Fruit fly (Drosophila melanogaster): ENCODE results near the gene aux.
"Not testable (repeated sequence)": the region's sequence is repeated elsewhere in the genome, so short reads cannot be mapped to it uniquely, and the experiment has no call there.

The aux gene

dm6 chr3R:4211483-4211882 lies at the start of gene aux:
aux (plus strand) TSS chr3R:4211783.
- TF ChIP-seq OdsH (GFP tag; optimal IDR thresholded peaks at IDR 0.05); sage (GFP tag; optimal IDR thresholded peaks at IDR 0.05); dsf (GFP tag; optimal IDR thresholded peaks at IDR 0.05; ENCODE audit: borderline replicate concordance): not testable (repeated sequence)

dm6 chr3R:4162135-4162534 lies 49.4 kb upstream of the aux start, which contains the start of gene CG40198:
CG40198 (minus strand) TSS chr3R:4162235.
- TF ChIP-seq h (GFP tag; optimal IDR thresholded peaks at IDR 0.05) = no peak

dm6 chr3R:4174470-4174869 lies 37.1 kb upstream of the aux start, which contains the start of gene CG12581:
CG12581 (plus strand) TSS chr3R:4174632.
- no peak for TF ChIP-seq tai (GFP tag; optimal IDR thresholded peaks at IDR 0.05)
- no peak for TF ChIP-seq HLH106 (tag; optimal IDR thresholded peaks at IDR 0.05)
- no peak for TF ChIP-seq Jra (GFP tag; optimal IDR thresholded peaks at IDR 0.05)
- peak; percentile 87 for TF ChIP-seq Dif (GFP tag; optimal IDR thresholded peaks at IDR 0.05; ENCODE audit: partially characterized antibody)
- no peak for TF ChIP-seq usp (GFP tag; optimal IDR thresholded peaks at IDR 0.05)
- no peak for TF ChIP-seq woc (GFP tag; optimal IDR thresholded peaks at IDR 0.05)
- no peak for TF ChIP-seq Sp1 (GFP tag; optimal IDR thresholded peaks at IDR 0.05)
- TF ChIP-seq Abd-B (GFP tag; optimal IDR thresholded peaks at IDR 0.05) = no peak
- peak; percentile 8 for TF ChIP-seq h (GFP tag; optimal IDR thresholded peaks at IDR 0.05)
- no peak for TF ChIP-seq Hnf4 (GFP tag; optimal IDR thresholded peaks at IDR 0.05)
- no peak for TF ChIP-seq N (GFP tag; optimal IDR thresholded peaks at IDR 0.05)
- TF ChIP-seq Dfd (GFP tag; optimal IDR thresholded peaks at IDR 0.05) = no peak
- peak; percentile 29 for TF ChIP-seq Vsx2 (GFP tag; optimal IDR thresholded peaks at IDR 0.05; ENCODE audit: partially characterized antibody)
- TF ChIP-seq CG32264 (GFP tag; optimal IDR thresholded peaks at IDR 0.05) = no peak
- TF ChIP-seq Hr83 (GFP tag; optimal IDR thresholded peaks at IDR 0.05; ENCODE audit: poor library complexity, severe bottlenecking) = no peak
- no peak for TF ChIP-seq foxo (GFP tag; optimal IDR thresholded peaks at IDR 0.05)
- TF ChIP-seq Myc (optimal IDR thresholded peaks at IDR 0.05) = no peak
- no peak for TF ChIP-seq Hr78 (GFP tag; optimal IDR thresholded peaks at IDR 0.05)
- TF ChIP-seq lola (GFP tag; optimal IDR thresholded peaks at IDR 0.05) = no peak
- TF ChIP-seq CrebA (GFP tag; optimal IDR thresholded peaks at IDR 0.05; ENCODE audit: borderline replicate concordance) = no peak
- no peak for TF ChIP-seq dsf (GFP tag; optimal IDR thresholded peaks at IDR 0.05; ENCODE audit: borderline replicate concordance)
- no peak for TF ChIP-seq Rel (GFP tag; optimal IDR thresholded peaks at IDR 0.05)
- no peak for TF ChIP-seq Rel (tag; optimal IDR thresholded peaks at IDR 0.05)
- no peak for TF ChIP-seq jim (GFP tag; optimal IDR thresholded peaks at IDR 0.05)
- no peak for TF ChIP-seq dmrt93B (GFP tag; optimal IDR thresholded peaks at IDR 0.05)
- no peak for TF ChIP-seq brk (GFP tag; optimal IDR thresholded peaks at IDR 0.05)
- no peak for TF ChIP-seq sage (GFP tag; optimal IDR thresholded peaks at IDR 0.05)
- no peak for TF ChIP-seq OdsH (GFP tag; optimal IDR thresholded peaks at IDR 0.05)
- TF ChIP-seq rgr (GFP tag; optimal IDR thresholded peaks at IDR 0.05) = no peak
- TF ChIP-seq CG9705 (GFP tag; optimal IDR thresholded peaks at IDR 0.05) = no peak
- TF ChIP-seq fru (GFP tag; optimal IDR thresholded peaks at IDR 0.05) = peak; percentile 39
- no peak for TF ChIP-seq br (GFP tag; optimal IDR thresholded peaks at IDR 0.05)
- TF ChIP-seq ey (GFP tag; optimal IDR thresholded peaks at IDR 0.05) = no peak
- no peak for TF ChIP-seq psq (GFP tag; optimal IDR thresholded peaks at IDR 0.05)
- TF ChIP-seq pan (optimal IDR thresholded peaks at IDR 0.05) = no peak
- no peak for TF ChIP-seq GATAd (GFP tag; optimal IDR thresholded peaks at IDR 0.05)
- peak; percentile 51 to 83 for TF ChIP-seq dl (GFP tag; optimal IDR thresholded peaks at IDR 0.05; ENCODE audit: insufficient read depth in 1 of 2, partially characterized antibody in 2 of 2)
- TF ChIP-seq sv (GFP tag; optimal IDR thresholded peaks at IDR 0.05) = no peak
- no peak for TF ChIP-seq Mio (GFP tag; optimal IDR thresholded peaks at IDR 0.05)
